Worm (Caenorhabditis elegans) whole organism, mixed stage, embryonic: ENCODE results near the gene R151.8.
A peak's percentile ranks its signal among the peaks of the same experiment; 100 is the strongest.

ENCODE experiments used
- M03D4.4 ChIP-seq: sonication (generic microtip); optimal IDR thresholded peaks from 2 replicates; lab custom pipeline; 2017; ENCODE audit warnings: mild to moderate bottlenecking, missing genetic modification characterization, missing compliant biosample characterization
- bed-3 ChIP-seq: fragments of 200-800 bp; sonication (Bioruptor generic); optimal IDR thresholded peaks from 3 replicates; lab custom pipeline; 2018; ENCODE audit warnings: mild to moderate bottlenecking, missing genetic modification characterization, moderate library complexity, missing compliant biosample characterization
- blmp-1 ChIP-seq: fragments of 150-350 bp; optimal IDR thresholded peaks from 2 replicates; lab custom pipeline; 2014; ENCODE audit warnings: missing biosample characterization, missing genetic modification characterization
- ceh-39 ChIP-seq: fragments of 150-350 bp; optimal IDR thresholded peaks from 2 replicates; lab custom pipeline; 2014; ENCODE audit warnings: missing biosample characterization, missing genetic modification characterization
- ceh-43 ChIP-seq: fragments of 200-800 bp; sonication (Bioruptor generic); optimal IDR thresholded peaks from 2 replicates; lab custom pipeline; 2018; ENCODE audit warnings: mild to moderate bottlenecking, missing genetic modification characterization, moderate library complexity, missing compliant biosample characterization
- ceh-83 ChIP-seq: fragments of 200-800 bp; sonication (Bioruptor generic); optimal IDR thresholded peaks from 2 replicates; lab custom pipeline; 2018; ENCODE audit warnings: mild to moderate bottlenecking, missing genetic modification characterization, missing compliant biosample characterization
- ces-1 ChIP-seq: fragments of 150-350 bp; optimal IDR thresholded peaks from 2 replicates; lab custom pipeline; 2014; ENCODE audit warnings: missing biosample characterization, missing genetic modification reagents, missing genetic modification characterization
- cnd-1 ChIP-seq: fragments of 200-800 bp; sonication (Bioruptor generic); optimal IDR thresholded peaks from 2 replicates; lab custom pipeline; 2018; ENCODE audit warnings: mild to moderate bottlenecking, missing genetic modification characterization, missing compliant biosample characterization
- drap-1 ChIP-seq: fragments of 200-800 bp; sonication (Bioruptor generic); optimal IDR thresholded peaks from 3 replicates; lab custom pipeline; 2018; ENCODE audit warnings: mild to moderate bottlenecking, missing genetic modification characterization, missing compliant biosample characterization
- elt-1 ChIP-seq: sonication (generic microtip); optimal IDR thresholded peaks from 2 replicates; lab custom pipeline; 2017; ENCODE audit warnings: missing genetic modification characterization, mild to moderate bottlenecking, missing compliant biosample characterization, antibody characterized with exemption, moderate library complexity, borderline replicate concordance; ENCODE audit not compliant: insufficient read depth
- elt-3 ChIP-seq: fragments of 150-350 bp; optimal IDR thresholded peaks from 2 replicates; lab custom pipeline; 2014; ENCODE audit warnings: missing biosample characterization, missing genetic modification characterization
- flh-1 ChIP-seq: fragments of 200-800 bp; sonication (Bioruptor generic); optimal IDR thresholded peaks from 2 replicates; lab custom pipeline; 2018; ENCODE audit warnings: mild to moderate bottlenecking, missing genetic modification characterization, moderate library complexity, missing compliant biosample characterization
- ham-2 ChIP-seq: fragments of 200-800 bp; sonication (Bioruptor generic); optimal IDR thresholded peaks from 2 replicates; lab custom pipeline; 2018; ENCODE audit warnings: mild to moderate bottlenecking, missing genetic modification characterization, missing compliant biosample characterization
- hlh-1 ChIP-seq: fragments of 150-350 bp; optimal IDR thresholded peaks from 2 replicates; lab custom pipeline; 2014; ENCODE audit warnings: missing biosample characterization, missing genetic modification reagents, missing genetic modification characterization
- lin-13 ChIP-seq: fragments of 150-350 bp; optimal IDR thresholded peaks from 2 replicates; lab custom pipeline; 2014; ENCODE audit warnings: missing biosample characterization, missing genetic modification characterization
- lin-32 ChIP-seq: fragments of 200-800 bp; sonication (Bioruptor generic); optimal IDR thresholded peaks from 2 replicates; lab custom pipeline; 2018; ENCODE audit warnings: mild to moderate bottlenecking, missing genetic modification characterization, missing compliant biosample characterization
- lsy-2 ChIP-seq: fragments of 150-350 bp; optimal IDR thresholded peaks from 2 replicates; lab custom pipeline; 2014; ENCODE audit warnings: missing biosample characterization, missing genetic modification characterization
- mab-5 ChIP-seq: fragments of 150-350 bp; optimal IDR thresholded peaks from 2 replicates; lab custom pipeline; 2014; ENCODE audit warnings: missing biosample characterization, missing genetic modification characterization
- mep-1 ChIP-seq: fragments of 150-350 bp; optimal IDR thresholded peaks from 2 replicates; lab custom pipeline; 2017; ENCODE audit warnings: missing biosample characterization, missing genetic modification reagents, missing genetic modification characterization, inconsistent platforms
- mls-2 ChIP-seq: sonication (generic microtip); optimal IDR thresholded peaks from 2 replicates; lab custom pipeline; 2016; ENCODE audit warnings: mild to moderate bottlenecking, missing genetic modification characterization, moderate library complexity, missing compliant biosample characterization
- nhr-12 ChIP-seq: fragments of 150-350 bp; optimal IDR thresholded peaks from 2 replicates; lab custom pipeline; 2014; ENCODE audit warnings: missing biosample characterization, missing genetic modification characterization
- nhr-2 ChIP-seq: fragments of 150-350 bp; optimal IDR thresholded peaks from 2 replicates; lab custom pipeline; 2014; ENCODE audit warnings: missing biosample characterization, missing genetic modification characterization
- nhr-237 ChIP-seq: fragments of 150-350 bp; optimal IDR thresholded peaks from 2 replicates; lab custom pipeline; 2014; ENCODE audit warnings: missing biosample characterization, missing genetic modification characterization
- nhr-28 ChIP-seq: fragments of 150-350 bp; optimal IDR thresholded peaks from 2 replicates; lab custom pipeline; 2014; ENCODE audit warnings: missing biosample characterization, missing genetic modification characterization
- nhr-76 ChIP-seq: sonication (generic microtip); optimal IDR thresholded peaks from 2 replicates; lab custom pipeline; 2017; ENCODE audit warnings: missing biosample characterization, missing genetic modification characterization
- pha-4 ChIP-seq: fragments of 150-350 bp; optimal IDR thresholded peaks from 2 replicates; lab custom pipeline; 2018; ENCODE audit warnings: missing biosample characterization, missing genetic modification reagents, missing genetic modification characterization
- sem-2 ChIP-seq: fragments of 200-800 bp; sonication (Bioruptor generic); optimal IDR thresholded peaks from 2 replicates; lab custom pipeline; 2018; ENCODE audit warnings: mild to moderate bottlenecking, missing genetic modification characterization, missing compliant biosample characterization
- snpc-4 ChIP-seq: fragments of 150-350 bp; optimal IDR thresholded peaks from 2 replicates; lab custom pipeline; 2014; ENCODE audit warnings: missing biosample characterization, missing genetic modification characterization
- sptf-1 ChIP-seq: sonication (generic microtip); optimal IDR thresholded peaks from 2 replicates; lab custom pipeline; 2017; ENCODE audit warnings: mild to moderate bottlenecking, missing genetic modification characterization, moderate library complexity, missing compliant biosample characterization
- tbx-8 ChIP-seq: fragments of 200-800 bp; sonication (Bioruptor generic); optimal IDR thresholded peaks from 2 replicates; lab custom pipeline; 2018; ENCODE audit warnings: mild to moderate bottlenecking, missing genetic modification characterization, moderate library complexity, missing compliant biosample characterization
- unc-120 ChIP-seq: sonication (generic microtip); optimal IDR thresholded peaks from 2 replicates; lab custom pipeline; 2017; ENCODE audit warnings: missing genetic modification characterization, missing compliant biosample characterization; ENCODE audit not compliant: poor library complexity, severe bottlenecking
- unc-39 ChIP-seq: fragments of 150-350 bp; optimal IDR thresholded peaks from 2 replicates; lab custom pipeline; 2014; ENCODE audit warnings: missing biosample characterization, missing genetic modification characterization
- unc-62 ChIP-seq: fragments of 150-350 bp; optimal IDR thresholded peaks from 2 replicates; lab custom pipeline; 2014; ENCODE audit warnings: missing biosample characterization, missing genetic modification reagents, missing genetic modification characterization
- zip-8 ChIP-seq: fragments of 150-350 bp; optimal IDR thresholded peaks from 2 replicates; lab custom pipeline; 2014; ENCODE audit warnings: missing biosample characterization, missing genetic modification characterization
- ztf-11 ChIP-seq: fragments of 150-350 bp; optimal IDR thresholded peaks from 2 replicates; lab custom pipeline; 2014; ENCODE audit warnings: missing biosample characterization, missing genetic modification characterization

The R151.8 gene

ce11 chrIII:7273718-7274117 lies 44.1 kb upstream of the R151.8 start:
- TF ChIP-seq tbx-8 (no peak), unc-39 (tag; lab: Kevin White, UChicago) (no peak), lin-13 (tag; lab: Kevin White, UChicago) (no peak), mls-2 (tag; lab: Kevin White, UChicago) (no peak), blmp-1 (tag; lab: Kevin White, UChicago) (no peak), flh-1 (no peak), ceh-43 (GFP tag; lab: Kevin White, UChicago) (no peak), M03D4.4 (tag; lab: Kevin White, UChicago) (no peak), sptf-1 (no peak), nhr-12 (tag; lab: Kevin White, UChicago) (no peak), ces-1 (no peak), mep-1 (no peak), snpc-4 (tag; lab: Kevin White, UChicago) (no peak), unc-62 (GFP tag; lab: Kevin White, UChicago) (no peak), zip-8 (tag; lab: Kevin White, UChicago) (no peak), hlh-1 (tag; lab: Kevin White, UChicago) (no peak), drap-1 (GFP tag; lab: Kevin White, UChicago) (no peak), cnd-1 (tag; lab: Kevin White, UChicago) (no peak), elt-1 (tag; lab: Kevin White, UChicago) (no peak), bed-3 (GFP tag; lab: Kevin White, UChicago) (no peak)
- TF ChIP-seq, all 35 proteins: peak for 0

- TF ChIP-seq mep-1 (no peak), tbx-8 (no peak), ces-1 (no peak), elt-1 (tag; lab: Kevin White, UChicago) (no peak), hlh-1 (tag; lab: Kevin White, UChicago) (no peak), lsy-2 (tag; lab: Kevin White, UChicago) (no peak), ceh-43 (GFP tag; lab: Kevin White, UChicago) (no peak)
Measured at ce11 chrIII:7272828-7273227, 43.2 kb upstream of the R151.8 start.

ce11 chrIII:7272088-7272487 lies 42.5 kb upstream of the R151.8 start:
- no peak for TF ChIP-seq sem-2 (GFP tag; lab: Kevin White, UChicago)
- no peak for TF ChIP-seq elt-3 (tag; lab: Kevin White, UChicago)
- TF ChIP-seq sptf-1 = peak; percentile 37
- no peak for TF ChIP-seq nhr-237 (tag; lab: Kevin White, UChicago)
- peak; percentile 9 for TF ChIP-seq pha-4 (tag; lab: Kevin White, UChicago)
- no peak for TF ChIP-seq lin-32 (GFP tag; lab: Kevin White, UChicago)
- TF ChIP-seq lsy-2 (tag; lab: Kevin White, UChicago) = peak; percentile 16
- TF ChIP-seq mep-1 = peak; percentile 33
- TF ChIP-seq ceh-83 (GFP tag; lab: Kevin White, UChicago) = peak; percentile 6
- no peak for TF ChIP-seq elt-1 (tag; lab: Kevin White, UChicago)
- TF ChIP-seq drap-1 (GFP tag; lab: Kevin White, UChicago) = no peak
- no peak for TF ChIP-seq nhr-28
- TF ChIP-seq ham-2 (GFP tag; lab: Kevin White, UChicago) = no peak
- TF ChIP-seq mls-2 (tag; lab: Kevin White, UChicago) = peak; percentile 75
- no peak for TF ChIP-seq unc-62 (GFP tag; lab: Kevin White, UChicago)
- peak; percentile 34 for TF ChIP-seq ces-1
- TF ChIP-seq unc-39 (tag; lab: Kevin White, UChicago) = no peak
- TF ChIP-seq nhr-76 (tag; lab: Kevin White, UChicago) = no peak
- TF ChIP-seq M03D4.4 (tag; lab: Kevin White, UChicago) = peak; percentile 64
- TF ChIP-seq nhr-2 (tag; lab: Kevin White, UChicago) = no peak
- peak; percentile 36 for TF ChIP-seq lin-13 (tag; lab: Kevin White, UChicago)
- TF ChIP-seq hlh-1 (tag; lab: Kevin White, UChicago) = no peak
- TF ChIP-seq mab-5 (tag; lab: Kevin White, UChicago) = no peak
- TF ChIP-seq ceh-39 (tag; lab: Kevin White, UChicago) = no peak
- peak; percentile 64 for TF ChIP-seq ceh-43 (GFP tag; lab: Kevin White, UChicago)
- no peak for TF ChIP-seq snpc-4 (tag; lab: Kevin White, UChicago)
- no peak for TF ChIP-seq nhr-12 (tag; lab: Kevin White, UChicago)
- TF ChIP-seq blmp-1 (tag; lab: Kevin White, UChicago) = no peak
- no peak for TF ChIP-seq bed-3 (GFP tag; lab: Kevin White, UChicago)
- TF ChIP-seq zip-8 (tag; lab: Kevin White, UChicago) = no peak
- peak; percentile 46 for TF ChIP-seq unc-120
- TF ChIP-seq cnd-1 (tag; lab: Kevin White, UChicago) = peak; percentile 11
- no peak for TF ChIP-seq ztf-11 (tag; lab: Kevin White, UChicago)
- TF ChIP-seq flh-1 = no peak
- TF ChIP-seq tbx-8 = no peak
